Fruit fly (Drosophila melanogaster) S2 (cell line): ENCODE data around the gene Unr.

ENCODE experiments used
- CG8478 ChIP-seq: fragments of >200 bp; optimal IDR thresholded peaks from 2 replicates; lab custom pipeline; 2018
- CTCF ChIP-seq, 2 experiments: fragments of >200 bp; optimal IDR thresholded peaks; 2 replicates each; lab custom pipeline; 2018

dm6 chr3L:8447795-8448516 is 5.8 kb upstream of the Unr start:
- TF ChIP-seq CTCF (optimal IDR thresholded peaks at IDR 0.05; lab: Kevin White, UChicago) = no peak
- no peak for TF ChIP-seq CG8478 (lab: Kevin White, UChicago)
